Worm (Caenorhabditis elegans): ENCODE results near the gene srw-77.

The srw-77 gene

ce11 chrV:16591992-16592798, 51.3 kb downstream of the srw-77 start, which contains the start of gene srh-269 (continued):
- TF ChIP-seq lin-11 (tag; optimal IDR thresholded peaks at IDR 0.05) (peak; percentile 58), nhr-232 (tag; optimal IDR thresholded peaks at IDR 0.05) (peak; percentile 53), tbx-7 (tag; optimal IDR thresholded peaks at IDR 0.05) (no peak), unc-55 (GFP tag; optimal IDR thresholded peaks at IDR 0.05) (no peak), pha-2 (tag; optimal IDR thresholded peaks at IDR 0.05) (peak; percentile 70), dmd-4 (tag; optimal IDR thresholded peaks at IDR 0.05; ENCODE audit: borderline replicate concordance) (peak; percentile 20), hlh-13 (GFP tag; optimal IDR thresholded peaks at IDR 0.05) (peak; percentile 64), unc-86 (tag; optimal IDR thresholded peaks at IDR 0.05) (peak; percentile 33), unc-3 (GFP tag; conservative IDR thresholded peaks at IDR 0.05) (no peak), unc-3 (tag; optimal IDR thresholded peaks at IDR 0.05) (peak; percentile 32), C08G9.2 (tag; optimal IDR thresholded peaks at IDR 0.05) (peak; percentile 61), pha-4 (tag; optimal IDR thresholded peaks at IDR 0.05) (no peak), ceh-22 (tag; optimal IDR thresholded peaks at IDR 0.05) (no peak), sdc-2 (tag; optimal IDR thresholded peaks at IDR 0.05) (peak; percentile 38), elt-2 (tag; optimal IDR thresholded peaks at IDR 0.05) (peak; percentile 73), C38D4.7 (GFP tag; optimal IDR thresholded peaks at IDR 0.05) (peak; percentile 70), lim-6 (tag; optimal IDR thresholded peaks at IDR 0.05) (peak; percentile 23), ceh-30 (tag; optimal IDR thresholded peaks at IDR 0.05) (no peak), ceh-48 (tag; optimal IDR thresholded peaks at IDR 0.05) (peak; percentile 24), hlh-15 (tag; optimal IDR thresholded peaks at IDR 0.05) (peak; percentile 49), unc-42 (tag; optimal IDR thresholded peaks at IDR 0.05) (no peak), ceh-45 (GFP tag; IDR thresholded peaks at IDR 0.05) (no peak), ceh-34 (tag; optimal IDR thresholded peaks at IDR 0.05) (peak; percentile 68), F13H6.1 (tag; optimal IDR thresholded peaks at IDR 0.05) (peak; percentile 45), madf-2 (tag; optimal IDR thresholded peaks at IDR 0.05) (peak; percentile 68), ceh-19 (GFP tag; optimal IDR thresholded peaks at IDR 0.05) (peak; percentile 79), sox-4 (tag; optimal IDR thresholded peaks at IDR 0.05) (peak; percentile 58), ttx-3 (tag; optimal IDR thresholded peaks at IDR 0.05) (peak; percentile 46), ceh-31 (tag; optimal IDR thresholded peaks at IDR 0.05) (peak; percentile 33), che-1 (tag; optimal IDR thresholded peaks at IDR 0.05) (peak; percentile 79), pax-1 (tag; optimal IDR thresholded peaks at IDR 0.05) (no peak), elt-4 (tag; optimal IDR thresholded peaks at IDR 0.05) (no peak), K09A11.1 (tag; optimal IDR thresholded peaks at IDR 0.05; ENCODE audit: insufficient read depth) (peak; percentile 10), syd-9 (tag; optimal IDR thresholded peaks at IDR 0.05) (peak; percentile 71), odd-2 (tag; optimal IDR thresholded peaks at IDR 0.05) (no peak), K02D7.2 (tag; optimal IDR thresholded peaks at IDR 0.05) (peak; percentile 50), pros-1 (tag; optimal IDR thresholded peaks at IDR 0.05) (no peak), dve-1 (tag; optimal IDR thresholded peaks at IDR 0.05) (peak; percentile 62), ets-4 (tag; optimal IDR thresholded peaks at IDR 0.05) (no peak), ref-2 (tag; optimal IDR thresholded peaks at IDR 0.05) (no peak), pag-3 (tag; optimal IDR thresholded peaks at IDR 0.05; ENCODE audit: borderline replicate concordance) (no peak), nhr-11 (tag; optimal IDR thresholded peaks at IDR 0.05) (no peak), Y22D7AL.16 (tag; optimal IDR thresholded peaks at IDR 0.05) (no peak), eyg-1 (tag; optimal IDR thresholded peaks at IDR 0.05) (no peak), ceh-18 (tag; optimal IDR thresholded peaks at IDR 0.05) (peak; percentile 56), ceh-9 (tag; optimal IDR thresholded peaks at IDR 0.05) (peak; percentile 13), ceh-24 (tag; optimal IDR thresholded peaks at IDR 0.05) (no peak), ahr-1 (tag; optimal IDR thresholded peaks at IDR 0.05) (peak; percentile 11)

Data from whole organism, late embryonic.